Fruit fly (Drosophila melanogaster) whole organism, wandering third instar larva: ENCODE data around the gene CG12182.

ENCODE experiments used
- Abd-B ChIP-seq: fragments of >200 bp; optimal IDR thresholded peaks from 2 replicates; lab custom pipeline; 2017; ENCODE audit warnings: missing biosample characterization, missing genetic modification characterization
- CG32264 ChIP-seq: fragments of 200-800 bp; sonication (Bioruptor generic); optimal IDR thresholded peaks from 2 replicates; lab custom pipeline; 2016; ENCODE audit warnings: missing biosample characterization, missing genetic modification characterization
- CrebA ChIP-seq: fragments of 200-800 bp; sonication (Bioruptor generic); optimal IDR thresholded peaks from 2 replicates; lab custom pipeline; 2016; ENCODE audit warnings: missing biosample characterization, mild to moderate bottlenecking, missing genetic modification characterization, borderline replicate concordance
- Dfd ChIP-seq: fragments of >200 bp; optimal IDR thresholded peaks from 2 replicates; lab custom pipeline; 2017; ENCODE audit warnings: missing biosample characterization, missing genetic modification characterization
- Dif ChIP-seq: fragments of 200-275, 200-300 bp; sonication (Bioruptor generic); optimal IDR thresholded peaks from 2 replicates; lab custom pipeline; 2018; ENCODE audit warnings: missing biosample characterization, missing genetic modification characterization; ENCODE audit not compliant: partially characterized antibody
- GATAd ChIP-seq: sonication (Bioruptor generic); optimal IDR thresholded peaks from 2 replicates; lab custom pipeline; 2016; ENCODE audit warnings: missing biosample characterization, missing genetic modification characterization
- HLH106 ChIP-seq: fragments of 200-800 bp; optimal IDR thresholded peaks from 3 replicates; lab custom pipeline; 2019; ENCODE audit warnings: missing biosample characterization, mild to moderate bottlenecking, missing genetic modification characterization, moderate library complexity
- Hnf4 ChIP-seq: fragments of 200-800 bp; sonication (Bioruptor generic); optimal IDR thresholded peaks from 2 replicates; lab custom pipeline; 2016; ENCODE audit warnings: missing biosample characterization, mild to moderate bottlenecking, missing genetic modification characterization
- Hr78 ChIP-seq: fragments of >200 bp; optimal IDR thresholded peaks from 2 replicates; lab custom pipeline; 2017; ENCODE audit warnings: missing biosample characterization, missing genetic modification characterization
- Hr83 ChIP-seq: fragments of 200-300 bp; sonication (Bioruptor generic); optimal IDR thresholded peaks from 2 replicates; lab custom pipeline; 2016; ENCODE audit warnings: missing biosample characterization, mild to moderate bottlenecking, missing genetic modification characterization, moderate library complexity; ENCODE audit not compliant: poor library complexity, severe bottlenecking
- Jra ChIP-seq: sonication (Bioruptor generic); optimal IDR thresholded peaks from 2 replicates; lab custom pipeline; 2016; ENCODE audit warnings: missing biosample characterization, missing genetic modification characterization
- Myc ChIP-seq: fragments of >200 bp; optimal IDR thresholded peaks from 2 replicates; lab custom pipeline; 2017
- N ChIP-seq: fragments of >200 bp; optimal IDR thresholded peaks from 2 replicates; lab custom pipeline; 2018; ENCODE audit warnings: missing biosample characterization, missing external identifiers, missing genetic modification characterization
- OdsH ChIP-seq: fragments of 200-800 bp; sonication (Bioruptor generic); optimal IDR thresholded peaks from 2 replicates; lab custom pipeline; 2016; ENCODE audit warnings: missing biosample characterization, mild to moderate bottlenecking, missing genetic modification characterization
- Rel ChIP-seq, 2 experiments: fragments of 200-800 bp; sonication (Bioruptor generic) in 1 of 2; optimal IDR thresholded peaks; 2 replicates in 1 of 2; 3 replicates in 1 of 2; lab custom pipeline; 2016 to 2019; ENCODE audit warnings: mild to moderate bottlenecking in 2 of 2, missing biosample characterization in 2 of 2, missing genetic modification characterization in 2 of 2, moderate library complexity in 1 of 2
- Sp1 ChIP-seq: fragments of 200-800 bp; sonication (Bioruptor generic); optimal IDR thresholded peaks from 3 replicates; lab custom pipeline; 2019; ENCODE audit warnings: missing biosample characterization, mild to moderate bottlenecking, missing genetic modification characterization, moderate library complexity
- Vsx2 ChIP-seq: fragments of 200-300, 225-300 bp; sonication (Bioruptor generic); optimal IDR thresholded peaks from 2 replicates; lab custom pipeline; 2018; ENCODE audit warnings: missing biosample characterization, missing genetic modification characterization; ENCODE audit not compliant: partially characterized antibody
- brk ChIP-seq: fragments of 200-800 bp; sonication (Bioruptor generic); optimal IDR thresholded peaks from 2 replicates; lab custom pipeline; 2016; ENCODE audit warnings: missing biosample characterization, mild to moderate bottlenecking, missing genetic modification characterization
- dl ChIP-seq, 2 experiments: fragments of 175-275, 200-275 bp in 1 of 2; fragments of 200-275 bp in 1 of 2; sonication (Bioruptor generic); optimal IDR thresholded peaks; lab custom pipeline; 2018; ENCODE audit warnings: mild to moderate bottlenecking in 2 of 2, missing biosample characterization in 2 of 2, missing genetic modification characterization in 2 of 2, moderate library complexity in 2 of 2; ENCODE audit not compliant: partially characterized antibody in 2 of 2, insufficient read depth in 1 of 2
- dmrt93B ChIP-seq: fragments of 200-800 bp; sonication (Bioruptor generic); optimal IDR thresholded peaks from 2 replicates; lab custom pipeline; 2018; ENCODE audit warnings: missing biosample characterization, mild to moderate bottlenecking, missing genetic modification characterization
- dsf ChIP-seq: sonication (Bioruptor generic); optimal IDR thresholded peaks from 2 replicates; lab custom pipeline; 2016; ENCODE audit warnings: missing biosample characterization, missing genetic modification characterization, borderline replicate concordance
- ey ChIP-seq: fragments of 200-800 bp; sonication (Bioruptor generic); optimal IDR thresholded peaks from 2 replicates; lab custom pipeline; 2016; ENCODE audit warnings: missing biosample characterization, missing genetic modification characterization
- fru ChIP-seq: fragments of 200-800 bp; sonication (Bioruptor generic); optimal IDR thresholded peaks from 3 replicates; lab custom pipeline; 2016; ENCODE audit warnings: missing biosample characterization, mild to moderate bottlenecking, missing genetic modification characterization
- h ChIP-seq: fragments of 200-800 bp; sonication (Bioruptor generic); optimal IDR thresholded peaks from 3 replicates; lab custom pipeline; 2016; ENCODE audit warnings: missing biosample characterization, mild to moderate bottlenecking, missing genetic modification characterization
- jim ChIP-seq: fragments of 175-275, 200-325 bp; sonication (Bioruptor generic); optimal IDR thresholded peaks from 2 replicates; lab custom pipeline; 2016; ENCODE audit warnings: missing biosample characterization, mild to moderate bottlenecking, missing genetic modification characterization
- lola ChIP-seq: fragments of >200 bp; optimal IDR thresholded peaks from 2 replicates; lab custom pipeline; 2017; ENCODE audit warnings: missing biosample characterization, missing genetic modification characterization
- pan ChIP-seq: fragments of >200 bp; optimal IDR thresholded peaks from 2 replicates; lab custom pipeline; 2017
- psq ChIP-seq: fragments of 200-800 bp; sonication (Bioruptor generic); optimal IDR thresholded peaks from 3 replicates; lab custom pipeline; 2017; ENCODE audit warnings: missing biosample characterization, mild to moderate bottlenecking, missing genetic modification characterization, moderate library complexity
- rgr ChIP-seq: fragments of 200-800 bp; sonication (Bioruptor generic); optimal IDR thresholded peaks from 3 replicates; lab custom pipeline; 2016; ENCODE audit warnings: missing biosample characterization, mild to moderate bottlenecking, missing genetic modification characterization
- sage ChIP-seq: fragments of 200-800 bp; sonication (Bioruptor generic); optimal IDR thresholded peaks from 2 replicates; lab custom pipeline; 2016; ENCODE audit warnings: missing biosample characterization, mild to moderate bottlenecking, missing genetic modification characterization
- sv ChIP-seq: fragments of 200-800 bp; sonication (Bioruptor generic); optimal IDR thresholded peaks from 3 replicates; lab custom pipeline; 2016; ENCODE audit warnings: missing biosample characterization, missing genetic modification characterization
- tai ChIP-seq: sonication (Bioruptor generic); optimal IDR thresholded peaks from 2 replicates; lab custom pipeline; 2016; ENCODE audit warnings: missing biosample characterization, missing genetic modification characterization
- usp ChIP-seq: fragments of >200 bp; optimal IDR thresholded peaks from 2 replicates; lab custom pipeline; 2017; ENCODE audit warnings: missing biosample characterization, missing genetic modification characterization
- woc ChIP-seq: sonication (Bioruptor generic); optimal IDR thresholded peaks from 2 replicates; lab custom pipeline; 2016; ENCODE audit warnings: missing biosample characterization, mild to moderate bottlenecking, missing genetic modification characterization

Gene CG12182

DNA sequence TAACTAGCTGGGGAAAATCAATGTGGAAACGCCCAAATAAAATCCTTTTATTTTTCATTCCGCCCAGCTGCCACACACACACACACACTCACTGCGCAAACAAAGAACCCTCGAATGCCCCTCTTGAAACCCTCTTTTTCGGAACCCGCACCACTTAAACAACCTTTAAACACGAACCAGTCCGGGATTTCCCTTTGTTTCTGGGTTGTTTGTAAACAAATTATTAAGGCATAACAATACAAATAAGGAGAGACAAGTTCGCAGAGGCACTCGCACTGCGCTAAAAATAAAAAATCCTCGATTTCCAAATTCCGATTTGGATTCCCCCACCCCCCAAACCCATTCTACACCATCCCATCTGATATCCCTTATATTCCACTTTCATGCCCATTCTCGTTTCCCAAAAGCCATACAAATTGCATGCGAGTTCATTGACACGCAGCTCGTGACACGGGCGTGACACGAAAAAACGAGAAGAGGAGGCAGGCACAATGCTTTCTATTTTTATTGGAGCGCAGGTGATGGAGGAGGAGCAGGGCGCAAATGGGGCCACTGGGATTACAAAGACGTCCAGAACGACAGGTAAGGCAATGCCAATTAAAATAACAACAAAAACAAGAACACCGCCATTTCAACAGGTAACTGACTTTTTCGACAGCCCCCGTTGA, 19.7 kb downstream of the CG12182 start:
- TF ChIP-seq Rel (GFP tag; optimal IDR thresholded peaks at IDR 0.05; lab: Kevin White, UChicago) (no peak), Rel (tag; optimal IDR thresholded peaks at IDR 0.05; lab: Kevin White, UChicago) (peak; percentile 96), brk (GFP tag; lab: Kevin White, UChicago) (no peak), Abd-B (GFP tag; lab: Kevin White, UChicago) (no peak)

DNA sequence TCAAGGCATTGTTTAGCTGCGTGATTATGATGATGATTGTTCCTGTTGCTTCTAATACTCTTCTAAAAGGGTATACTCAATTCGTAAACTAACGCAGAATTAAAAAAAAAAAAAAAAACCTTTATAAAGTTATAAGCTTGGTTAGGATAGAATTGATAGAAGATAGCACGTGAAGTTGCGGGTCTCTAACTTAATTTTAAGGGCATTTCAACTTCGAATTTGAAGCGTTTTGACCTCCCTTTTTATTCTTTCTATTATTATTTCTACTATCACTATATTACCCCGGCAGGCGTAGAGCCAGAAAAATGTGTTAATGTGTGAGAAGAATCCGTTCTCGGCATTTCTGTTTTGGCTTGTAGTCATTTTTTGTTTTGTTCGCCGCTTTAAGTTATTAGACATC, 20.6 kb downstream of the CG12182 start:
- TF ChIP-seq Dif (GFP tag; lab: Kevin White, UChicago) (no peak), OdsH (GFP tag; lab: Kevin White, UChicago) (peak; percentile 3), rgr (GFP tag; lab: Kevin White, UChicago) (peak; percentile 32), dsf (GFP tag; lab: Kevin White, UChicago) (no peak), h (GFP tag; lab: Kevin White, UChicago) (peak; percentile 7), jim (GFP tag; lab: Kevin White, UChicago) (no peak), CG32264 (GFP tag; lab: Kevin White, UChicago) (no peak), fru (GFP tag; lab: Kevin White, UChicago) (peak; percentile 23), Hnf4 (no peak), Jra (GFP tag; lab: Kevin White, UChicago) (no peak), N (GFP tag; lab: Kevin White, UChicago) (no peak), HLH106 (tag; lab: Kevin White, UChicago) (peak; percentile 1), sv (GFP tag; lab: Kevin White, UChicago) (peak; percentile 56), usp (GFP tag; lab: Kevin White, UChicago) (no peak), brk (GFP tag; lab: Kevin White, UChicago) (no peak), Sp1 (GFP tag; lab: Kevin White, UChicago) (peak; percentile 15), GATAd (GFP tag; lab: Kevin White, UChicago) (no peak), tai (GFP tag; lab: Kevin White, UChicago) (peak; percentile 13), dl (GFP tag; optimal IDR thresholded peaks at IDR 0.05; lab: Kevin White, UChicago; ENCODE audit: insufficient read depth in 1 of 2, partially characterized antibody in 2 of 2) (no peak), woc (no peak), Hr83 (GFP tag; lab: Kevin White, UChicago) (no peak), Myc (lab: Kevin White, UChicago) (no peak), ey (GFP tag; lab: Kevin White, UChicago) (peak; percentile 28), Rel (GFP tag; optimal IDR thresholded peaks at IDR 0.05; lab: Kevin White, UChicago) (no peak), Rel (tag; optimal IDR thresholded peaks at IDR 0.05; lab: Kevin White, UChicago) (no peak), sage (GFP tag; lab: Kevin White, UChicago) (no peak), psq (no peak), Hr78 (GFP tag; lab: Kevin White, UChicago) (no peak), CrebA (GFP tag; lab: Kevin White, UChicago) (no peak), Dfd (GFP tag; lab: Kevin White, UChicago) (no peak), Abd-B (GFP tag; lab: Kevin White, UChicago) (no peak), Vsx2 (GFP tag; lab: Kevin White, UChicago) (no peak), dmrt93B (GFP tag; lab: Kevin White, UChicago) (no peak), pan (lab: Kevin White, UChicago) (no peak)

dm6 chr3L:2578315-2578714, 21.1 kb downstream of the CG12182 start:
- no peak for TF ChIP-seq rgr (GFP tag; lab: Kevin White, UChicago)
- TF ChIP-seq Sp1 (GFP tag; lab: Kevin White, UChicago), result no peak
- TF ChIP-seq brk (GFP tag; lab: Kevin White, UChicago), result no peak
- TF ChIP-seq Jra (GFP tag; lab: Kevin White, UChicago), result no peak
- TF ChIP-seq lola, result no peak
- TF ChIP-seq OdsH (GFP tag; lab: Kevin White, UChicago), result no peak
- no peak for TF ChIP-seq dsf (GFP tag; lab: Kevin White, UChicago)
- no peak for TF ChIP-seq Myc (lab: Kevin White, UChicago)
- no peak for TF ChIP-seq Dif (GFP tag; lab: Kevin White, UChicago)
- TF ChIP-seq h (GFP tag; lab: Kevin White, UChicago), result no peak
- no peak for TF ChIP-seq dmrt93B (GFP tag; lab: Kevin White, UChicago)
- TF ChIP-seq, all 38 proteins: peak for 0
